Fruit fly (Drosophila melanogaster) whole organism: ENCODE data around the gene CG9948.

Experiments used
- CG8478 ChIP-seq: fragments of >200 bp; optimal IDR thresholded peaks from 2 replicates; lab custom pipeline; 2018; ENCODE audit warnings: inconsistent platforms
- Dll ChIP-seq: fragments of >200 bp; optimal IDR thresholded peaks from 2 replicates; lab custom pipeline; 2017
- EcR ChIP-seq, 2 experiments: fragments of >200 bp; optimal IDR thresholded peaks; 2 replicates each; lab custom pipeline; 2017; ENCODE audit warnings: missing biosample characterization in 2 of 2, missing genetic modification characterization in 2 of 2, missing genetic modification reagents in 2 of 2
- pan ChIP-seq: fragments of >200 bp; optimal IDR thresholded peaks from 2 replicates; lab custom pipeline; 2017
- psq ChIP-seq: fragments of >200 bp; optimal IDR thresholded peaks from 2 replicates; lab custom pipeline; 2017
- usp ChIP-seq: fragments of >200 bp; optimal IDR thresholded peaks from 2 replicates; lab custom pipeline; 2017; ENCODE audit warnings: missing biosample characterization, missing genetic modification characterization, mixed read lengths

The CG9948 gene

dm6 chr3L:6981823-6982222 is 26.0 kb downstream of the CG9948 start:
- TF ChIP-seq usp (GFP tag; lab: Kevin White, UChicago), result no peak
- TF ChIP-seq pan (lab: Kevin White, UChicago), result no peak
- TF ChIP-seq EcR (GFP tag; optimal IDR thresholded peaks at IDR 0.05; lab: Kevin White, UChicago), result no peak
- TF ChIP-seq Dll (lab: Kevin White, UChicago), result no peak
- TF ChIP-seq CG8478 (lab: Kevin White, UChicago), result no peak
- TF ChIP-seq psq (lab: Kevin White, UChicago), result no peak

- TF ChIP-seq psq (lab: Kevin White, UChicago) (no peak), pan (lab: Kevin White, UChicago) (no peak), usp (GFP tag; lab: Kevin White, UChicago) (no peak), CG8478 (lab: Kevin White, UChicago) (no peak), EcR (GFP tag; optimal IDR thresholded peaks at IDR 0.05; lab: Kevin White, UChicago) (no peak)
Measured at dm6 chr3L:6984486-6984885, 28.7 kb downstream of the CG9948 start, which contains the start of the genes CG32388 and CG43439. CG32388 (minus strand) TSS chr3L:6984586. CG43439 (minus strand) TSS chr3L:6984586.

- TF ChIP-seq psq (lab: Kevin White, UChicago), result no peak
- no peak for TF ChIP-seq pan (lab: Kevin White, UChicago)
- no peak for TF ChIP-seq EcR (GFP tag; optimal IDR thresholded peaks at IDR 0.05; lab: Kevin White, UChicago)
Measured at dm6 chr3L:6988942-6989569, 33.3 kb downstream of the CG9948 start.

DNA sequence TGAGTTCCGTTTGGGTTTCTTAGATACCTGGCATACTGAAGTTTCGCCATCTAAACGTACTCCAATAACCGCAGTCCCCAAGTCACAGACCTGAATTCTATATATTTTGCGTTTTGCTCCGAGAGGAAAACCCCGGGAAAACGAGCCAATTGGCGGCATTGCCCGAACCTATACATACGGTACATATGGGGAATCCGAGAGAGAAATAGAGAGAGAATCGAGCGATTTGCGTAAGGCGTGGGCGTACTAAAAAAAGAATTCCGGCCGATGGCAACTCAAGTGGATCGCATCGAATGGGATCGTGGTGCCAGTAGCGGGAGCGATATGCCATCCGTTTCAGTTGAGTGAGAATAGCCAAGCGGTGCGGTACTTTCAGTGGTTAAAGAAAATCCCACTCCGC is 34.5 kb downstream of the CG9948 start, which contains the start of gene bin:
TSS of gene bin (plus strand) at position 335 of the 400 bp plus-strand sequence.
- TF ChIP-seq pan (lab: Kevin White, UChicago) (no peak), EcR (GFP tag; optimal IDR thresholded peaks at IDR 0.05; lab: Kevin White, UChicago) (no peak), Dll (lab: Kevin White, UChicago) (no peak), psq (lab: Kevin White, UChicago) (no peak), usp (GFP tag; lab: Kevin White, UChicago) (no peak), CG8478 (lab: Kevin White, UChicago) (no peak)

DNA sequence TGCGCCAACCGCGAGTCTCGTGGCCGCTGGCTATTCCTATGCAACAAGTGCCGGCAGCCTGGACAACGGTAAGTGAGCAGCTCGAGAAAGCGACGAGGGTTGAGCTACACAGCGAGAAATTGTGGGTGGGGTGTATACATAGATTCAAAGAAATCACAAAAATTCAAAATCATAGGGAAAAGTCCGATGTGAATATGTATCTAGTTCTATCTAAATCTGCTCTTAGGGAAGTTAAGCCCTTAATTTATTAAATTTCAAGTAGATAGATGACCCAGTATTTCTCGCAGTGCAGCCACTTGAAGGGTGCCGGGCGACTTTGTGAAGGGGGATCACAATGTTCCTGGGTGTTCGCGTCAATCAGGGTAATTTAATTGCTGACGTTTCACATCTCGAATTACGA is 37.6 kb downstream of the CG9948 start:
- no peak for TF ChIP-seq usp (GFP tag; lab: Kevin White, UChicago)
- TF ChIP-seq pan (lab: Kevin White, UChicago), result no peak
- TF ChIP-seq psq (lab: Kevin White, UChicago), result no peak

DNA sequence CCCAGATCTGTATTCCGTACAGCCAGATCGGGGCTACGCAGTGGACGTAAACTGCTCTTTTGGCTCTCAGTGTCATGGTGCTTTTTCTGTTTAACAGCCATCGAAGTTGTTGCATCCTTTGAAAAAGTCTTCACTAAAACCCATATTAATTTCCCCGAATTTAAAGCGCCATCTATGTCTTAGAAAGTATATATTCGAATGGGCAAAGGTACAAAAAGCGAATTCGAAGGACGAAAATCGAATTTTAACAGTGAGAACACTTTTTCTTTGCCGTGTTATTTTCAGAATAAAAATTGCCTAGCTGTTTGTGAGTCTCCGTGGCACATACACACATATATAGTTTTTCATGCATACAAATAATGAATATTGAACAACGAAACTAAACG is 39.6 kb downstream of the CG9948 start:
- TF ChIP-seq CG8478 (lab: Kevin White, UChicago) (no peak), Dll (lab: Kevin White, UChicago) (no peak), psq (lab: Kevin White, UChicago) (no peak), EcR (GFP tag; optimal IDR thresholded peaks at IDR 0.05; lab: Kevin White, UChicago) (no peak), pan (lab: Kevin White, UChicago) (no peak), usp (GFP tag; lab: Kevin White, UChicago) (no peak)

DNA sequence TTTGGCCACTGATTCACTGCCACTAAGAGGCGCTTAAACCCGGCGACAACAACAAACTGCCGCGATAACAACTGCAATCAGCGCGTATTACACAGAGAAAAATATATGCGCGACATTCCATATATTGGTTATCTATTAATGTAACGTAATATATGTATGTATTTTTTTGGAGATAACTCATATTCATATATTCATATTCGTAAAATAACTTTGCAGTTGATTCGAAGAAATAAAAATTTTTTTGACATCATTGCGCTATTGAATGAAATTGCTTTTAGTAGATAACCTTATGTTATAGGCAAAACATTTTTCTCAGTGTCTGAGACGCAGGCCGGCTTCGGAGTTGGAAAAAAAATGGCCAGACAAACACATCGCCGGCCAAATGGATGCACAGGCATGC is 41.1 kb downstream of the CG9948 start:
- TF ChIP-seq Dll (lab: Kevin White, UChicago) (no peak), psq (lab: Kevin White, UChicago) (no peak), CG8478 (lab: Kevin White, UChicago) (no peak), EcR (GFP tag; optimal IDR thresholded peaks at IDR 0.05; lab: Kevin White, UChicago) (no peak), pan (lab: Kevin White, UChicago) (no peak), usp (GFP tag; lab: Kevin White, UChicago) (no peak)

DNA sequence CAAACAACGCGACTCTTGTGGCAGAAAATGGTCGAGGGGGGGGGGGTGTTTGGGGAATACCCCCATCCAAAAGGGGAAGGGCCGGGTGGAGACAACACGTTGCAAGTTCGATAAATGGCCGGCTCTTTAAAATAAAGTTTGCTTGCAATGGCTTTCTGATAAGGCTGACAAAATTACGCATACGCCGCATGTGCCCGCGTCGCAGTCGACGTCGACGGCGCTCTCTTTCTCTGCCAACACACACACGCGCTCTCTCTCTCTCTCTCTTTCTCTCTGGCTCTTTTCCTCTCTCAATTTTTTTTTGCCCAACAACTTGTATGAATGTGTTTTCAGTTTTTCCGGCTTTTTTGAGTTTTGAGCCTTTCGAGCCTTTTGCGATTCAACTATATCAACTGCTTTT is 41.6 kb downstream of the CG9948 start:
- TF ChIP-seq CG8478 (lab: Kevin White, UChicago) (no peak), usp (GFP tag; lab: Kevin White, UChicago) (no peak), psq (lab: Kevin White, UChicago) (no peak), EcR (GFP tag; optimal IDR thresholded peaks at IDR 0.05; lab: Kevin White, UChicago) (no peak), Dll (lab: Kevin White, UChicago) (peak; percentile 73), pan (lab: Kevin White, UChicago) (no peak)

- TF ChIP-seq pan (lab: Kevin White, UChicago) (no peak), CG8478 (lab: Kevin White, UChicago) (no peak)
Measured at dm6 chr3L:6998692-6999091, 42.9 kb downstream of the CG9948 start, which contains the start of gene Mp. Mp (plus strand) TSS chr3L:6998843.

DNA sequence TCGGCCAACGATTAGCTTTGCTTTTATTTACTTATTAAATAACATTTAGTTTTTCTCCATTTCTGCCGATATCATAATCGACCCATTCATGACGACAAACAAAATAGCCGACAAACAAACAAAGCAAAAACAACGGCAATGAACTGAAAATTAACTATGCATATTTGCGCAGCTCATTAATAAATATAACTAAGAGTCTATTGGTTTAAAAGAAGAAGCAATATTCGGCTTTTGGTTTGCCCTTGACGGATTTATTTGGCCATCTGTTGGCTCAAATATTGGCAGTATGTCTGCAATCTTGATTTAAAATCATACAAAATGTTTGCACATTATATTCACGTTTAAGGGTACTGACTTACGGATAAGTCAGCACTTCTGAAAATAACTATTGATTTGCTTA is 44.2 kb downstream of the CG9948 start:
- TF ChIP-seq psq (lab: Kevin White, UChicago), result no peak
- no peak for TF ChIP-seq EcR (GFP tag; optimal IDR thresholded peaks at IDR 0.05; lab: Kevin White, UChicago)
- no peak for TF ChIP-seq Dll (lab: Kevin White, UChicago)
- no peak for TF ChIP-seq usp (GFP tag; lab: Kevin White, UChicago)
- no peak for TF ChIP-seq CG8478 (lab: Kevin White, UChicago)
- no peak for TF ChIP-seq pan (lab: Kevin White, UChicago)

DNA sequence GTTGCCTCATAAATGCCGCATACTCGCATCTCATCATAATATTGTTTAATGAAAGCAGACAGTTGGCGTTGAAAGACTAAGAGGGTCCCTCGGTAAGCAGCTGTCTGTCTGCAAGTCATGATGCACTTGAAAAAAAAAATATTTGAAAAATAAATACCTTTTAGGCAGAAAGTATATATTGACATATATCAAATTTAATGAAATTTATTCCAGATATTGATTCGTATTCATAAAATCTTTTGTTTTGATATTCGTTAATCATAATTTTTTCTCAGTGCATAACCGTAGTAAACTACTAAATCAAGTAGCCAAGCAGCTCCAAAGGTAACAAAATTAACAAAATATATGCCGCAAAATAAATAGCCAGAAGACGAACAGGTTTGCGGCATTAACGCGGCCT is 46.1 kb downstream of the CG9948 start:
- no peak for TF ChIP-seq usp (GFP tag; lab: Kevin White, UChicago)
- no peak for TF ChIP-seq CG8478 (lab: Kevin White, UChicago)
- TF ChIP-seq psq (lab: Kevin White, UChicago), result no peak
- TF ChIP-seq EcR (GFP tag; optimal IDR thresholded peaks at IDR 0.05; lab: Kevin White, UChicago), result no peak
- no peak for TF ChIP-seq Dll (lab: Kevin White, UChicago)
- no peak for TF ChIP-seq pan (lab: Kevin White, UChicago)

dm6 chr3L:7002355-7002754 is 46.6 kb downstream of the CG9948 start:
- TF ChIP-seq psq (lab: Kevin White, UChicago), result no peak
- no peak for TF ChIP-seq pan (lab: Kevin White, UChicago)
- no peak for TF ChIP-seq CG8478 (lab: Kevin White, UChicago)
- TF ChIP-seq EcR (GFP tag; optimal IDR thresholded peaks at IDR 0.05; lab: Kevin White, UChicago), result no peak
- no peak for TF ChIP-seq usp (GFP tag; lab: Kevin White, UChicago)
- TF ChIP-seq Dll (lab: Kevin White, UChicago), result no peak
